Worm (Caenorhabditis elegans) whole organism, early embryonic: Measurements from ENCODE around the gene mam-6.

Experiments
- B0310.2 ChIP-seq: sonication (generic microtip); optimal IDR thresholded peaks from 2 replicates; lab custom pipeline; 2016; ENCODE audit warnings: mild to moderate bottlenecking, missing genetic modification characterization, missing compliant biosample characterization
- F13C5.2 ChIP-seq: sonication (generic microtip); optimal IDR thresholded peaks from 2 replicates; lab custom pipeline; 2017; ENCODE audit warnings: mild to moderate bottlenecking, missing genetic modification characterization, inconsistent platforms, missing compliant biosample characterization
- aly-1 ChIP-seq: sonication (generic microtip); optimal IDR thresholded peaks from 2 replicates; lab custom pipeline; 2016; ENCODE audit warnings: missing genetic modification characterization, missing compliant biosample characterization
- ama-1 ChIP-seq: fragments of 150-350 bp; optimal IDR thresholded peaks from 2 replicates; lab custom pipeline; 2014
- ceh-13 ChIP-seq: fragments of 200-800 bp; sonication (Bioruptor generic); optimal IDR thresholded peaks from 2 replicates; lab custom pipeline; 2018; ENCODE audit warnings: mild to moderate bottlenecking, missing genetic modification characterization, missing compliant biosample characterization
- ceh-36 ChIP-seq: sonication (generic microtip); optimal IDR thresholded peaks from 2 replicates; lab custom pipeline; 2016; ENCODE audit warnings: missing genetic modification characterization, inconsistent platforms, missing compliant biosample characterization
- flt-1 ChIP-seq: fragments of 200-800 bp; sonication (Bioruptor generic); IDR thresholded peaks from 2 replicates; pipeline ENCODE4 v1.3.6; 2022; ENCODE audit warnings: missing genetic modification characterization, missing compliant biosample characterization
- hmbx-1 ChIP-seq: sonication (generic microtip); optimal IDR thresholded peaks from 2 replicates; lab custom pipeline; 2016; ENCODE audit warnings: mild to moderate bottlenecking, missing genetic modification characterization, missing compliant biosample characterization
- pes-1 ChIP-seq: fragments of 200-800 bp; sonication (Bioruptor generic); IDR thresholded peaks from 2 replicates; pipeline ENCODE4 v1.3.6; 2022; ENCODE audit warnings: missing genetic modification reagents, missing genetic modification characterization, missing compliant biosample characterization
- scrt-1 ChIP-seq: fragments of 200-800 bp; sonication (Bioruptor generic); IDR thresholded peaks from 2 replicates; pipeline ENCODE4 v1.3.6; 2022; ENCODE audit warnings: missing genetic modification characterization, missing compliant biosample characterization
- tra-4 ChIP-seq: sonication (generic microtip); optimal IDR thresholded peaks from 2 replicates; lab custom pipeline; 2017; ENCODE audit warnings: missing genetic modification characterization, missing compliant biosample characterization

- no peak for TF ChIP-seq tra-4
- TF ChIP-seq flt-1 = no peak
- no peak for TF ChIP-seq ceh-13 (GFP tag; lab: Kevin White, UChicago)
- no peak for TF ChIP-seq ama-1 (lab: Kevin White, UChicago)
- TF ChIP-seq aly-1 (tag; lab: Kevin White, UChicago) = no peak
- no peak for TF ChIP-seq B0310.2 (tag; lab: Kevin White, UChicago)
- TF ChIP-seq ceh-36 = no peak
- no peak for TF ChIP-seq pes-1 (GFP tag; lab: Robert Waterston, UW)
- TF ChIP-seq scrt-1 (GFP tag; lab: Robert Waterston, UW) = no peak
- no peak for TF ChIP-seq F13C5.2 (tag; lab: Kevin White, UChicago)
- no peak for TF ChIP-seq hmbx-1 (tag; lab: Kevin White, UChicago)
Measured at ce11 chrX:15084395-15084794, 15.3 kb upstream of the mam-6 start, which contains the start of gene F09B12.5.
